Fruit fly (Drosophila melanogaster): Measurements from ENCODE around the gene RhoGAP1A.

dm6 chrX:115006-115405, 12.2 kb upstream of the RhoGAP1A start:
- TF ChIP-seq HLH106 (tag; optimal IDR thresholded peaks at IDR 0.05) (no peak), pan (optimal IDR thresholded peaks at IDR 0.05) (no peak), sage (GFP tag; optimal IDR thresholded peaks at IDR 0.05) (no peak), psq (GFP tag; optimal IDR thresholded peaks at IDR 0.05) (no peak), Sp1 (GFP tag; optimal IDR thresholded peaks at IDR 0.05) (no peak), ey (GFP tag; optimal IDR thresholded peaks at IDR 0.05) (no peak), OdsH (GFP tag; optimal IDR thresholded peaks at IDR 0.05) (no peak), woc (GFP tag; optimal IDR thresholded peaks at IDR 0.05) (no peak)
